Worm (Caenorhabditis elegans) whole organism, L3 larva: ENCODE measurements around the gene Y75B8A.23.

Experiments used
- R02D3.7 ChIP-seq: fragments of 150-350 bp; optimal IDR thresholded peaks from 2 replicates; lab custom pipeline; 2014; ENCODE audit warnings: missing biosample characterization, missing genetic modification characterization
- ZK546.5 ChIP-seq: sonication (generic microtip); optimal IDR thresholded peaks from 2 replicates; lab custom pipeline; 2017; ENCODE audit warnings: missing biosample characterization, missing genetic modification characterization
- aly-2 ChIP-seq: fragments of 150-350 bp; optimal IDR thresholded peaks from 2 replicates; lab custom pipeline; 2014; ENCODE audit warnings: missing biosample characterization, missing genetic modification characterization
- ama-1 ChIP-seq: fragments of 150-350 bp; optimal IDR thresholded peaks from 2 replicates; lab custom pipeline; 2018
- ceh-16 ChIP-seq: sonication (generic microtip); optimal IDR thresholded peaks from 2 replicates; lab custom pipeline; 2017; ENCODE audit warnings: missing biosample characterization, missing genetic modification characterization
- ceh-28 ChIP-seq: fragments of 150-350 bp; optimal IDR thresholded peaks from 2 replicates; lab custom pipeline; 2014; ENCODE audit warnings: missing biosample characterization, missing genetic modification reagents, missing genetic modification characterization
- ceh-82 ChIP-seq: fragments of 150-350 bp; optimal IDR thresholded peaks from 2 replicates; lab custom pipeline; 2014; ENCODE audit warnings: missing biosample characterization, missing genetic modification characterization
- ceh-9 ChIP-seq: sonication (generic microtip); optimal IDR thresholded peaks from 2 replicates; lab custom pipeline; 2018; ENCODE audit warnings: missing biosample characterization, missing genetic modification characterization
- daf-12 ChIP-seq: fragments of 150-350 bp; optimal IDR thresholded peaks from 2 replicates; lab custom pipeline; 2014; ENCODE audit warnings: missing biosample characterization, missing genetic modification reagents, missing genetic modification characterization
- egl-27 ChIP-seq: sonication (generic microtip); optimal IDR thresholded peaks from 4 replicates; lab custom pipeline; 2017; ENCODE audit warnings: missing biosample characterization, missing genetic modification reagents, missing genetic modification characterization
- egl-5 ChIP-seq: fragments of 150-350 bp; optimal IDR thresholded peaks from 2 replicates; lab custom pipeline; 2017; ENCODE audit warnings: missing biosample characterization, missing genetic modification reagents, missing genetic modification characterization, inconsistent platforms
- elt-1 ChIP-seq: fragments of 150-350 bp; optimal IDR thresholded peaks from 2 replicates; lab custom pipeline; 2014; ENCODE audit warnings: missing biosample characterization, missing genetic modification characterization
- elt-2 ChIP-seq: sonication (generic microtip); optimal IDR thresholded peaks from 2 replicates; lab custom pipeline; 2016; ENCODE audit warnings: missing genetic modification reagents, mild to moderate bottlenecking, missing genetic modification characterization, missing compliant biosample characterization
- elt-3 ChIP-seq, 3 experiments: fragments of 150-350 bp in 1 of 3; sonication (generic microtip) in 2 of 3; optimal IDR thresholded peaks; 2 replicates in 2 of 3; 4 replicates in 1 of 3; lab custom pipeline; 2014 to 2017; ENCODE audit warnings: missing biosample characterization in 3 of 3, missing genetic modification characterization in 3 of 3
- eor-1 ChIP-seq, 2 experiments: fragments of 150-350 bp; optimal IDR thresholded peaks; 2 replicates each; lab custom pipeline; 2014 to 2018; ENCODE audit warnings: missing biosample characterization in 2 of 2, missing genetic modification characterization in 2 of 2
- fkh-10 ChIP-seq: sonication (generic microtip); optimal IDR thresholded peaks from 2 replicates; lab custom pipeline; 2017; ENCODE audit warnings: missing biosample characterization, missing genetic modification reagents, missing genetic modification characterization
- fkh-2 ChIP-seq: fragments of 150-350 bp; optimal IDR thresholded peaks from 2 replicates; lab custom pipeline; 2014; ENCODE audit warnings: missing biosample characterization, missing genetic modification reagents, missing genetic modification characterization
- fos-1 ChIP-seq: fragments of 150-350 bp; optimal IDR thresholded peaks from 2 replicates; lab custom pipeline; 2014; ENCODE audit warnings: missing biosample characterization, missing genetic modification characterization
- hmg-11 ChIP-seq: sonication (generic microtip); optimal IDR thresholded peaks from 2 replicates; lab custom pipeline; 2016; ENCODE audit warnings: missing genetic modification characterization, missing compliant biosample characterization
- jun-1 ChIP-seq: fragments of 150-350 bp; optimal IDR thresholded peaks from 2 replicates; lab custom pipeline; 2014; ENCODE audit warnings: missing biosample characterization, missing genetic modification reagents, missing genetic modification characterization
- lin-15B ChIP-seq: fragments of 150-350 bp; optimal IDR thresholded peaks from 2 replicates; lab custom pipeline; 2014; ENCODE audit warnings: missing biosample characterization, missing genetic modification characterization
- lin-39 ChIP-seq: fragments of 150-350 bp; optimal IDR thresholded peaks from 2 replicates; lab custom pipeline; 2018; ENCODE audit warnings: missing biosample characterization, missing genetic modification reagents, missing genetic modification characterization
- lsy-12 ChIP-seq: sonication (generic microtip); optimal IDR thresholded peaks from 2 replicates; lab custom pipeline; 2016; ENCODE audit warnings: mild to moderate bottlenecking, missing genetic modification characterization, missing compliant biosample characterization
- mdl-1 ChIP-seq: fragments of 150-350 bp; optimal IDR thresholded peaks from 2 replicates; lab custom pipeline; 2014; ENCODE audit warnings: missing biosample characterization, missing genetic modification characterization
- mml-1 ChIP-seq: fragments of 150-350 bp; sonication (generic microtip); optimal IDR thresholded peaks from 3 replicates; lab custom pipeline; 2014; ENCODE audit warnings: missing biosample characterization, missing genetic modification characterization
- nfya-1 ChIP-seq: sonication (generic microtip); optimal IDR thresholded peaks from 2 replicates; lab custom pipeline; 2017; ENCODE audit warnings: missing genetic modification characterization, mild to moderate bottlenecking, missing compliant biosample characterization, antibody characterized with exemption, moderate library complexity; ENCODE audit not compliant: insufficient read depth
- nhr-11 ChIP-seq: fragments of 150-350 bp; optimal IDR thresholded peaks from 2 replicates; lab custom pipeline; 2014; ENCODE audit warnings: missing biosample characterization, missing genetic modification characterization
- nhr-12 ChIP-seq: fragments of 150-350 bp; optimal IDR thresholded peaks from 2 replicates; lab custom pipeline; 2014; ENCODE audit warnings: missing biosample characterization, missing genetic modification characterization
- nhr-23 ChIP-seq: fragments of 150-350 bp; optimal IDR thresholded peaks from 2 replicates; lab custom pipeline; 2014; ENCODE audit warnings: missing biosample characterization, missing genetic modification reagents, missing genetic modification characterization
- nhr-237 ChIP-seq: fragments of 150-350 bp; optimal IDR thresholded peaks from 2 replicates; lab custom pipeline; 2014; ENCODE audit warnings: missing biosample characterization, missing genetic modification characterization
- nhr-25 ChIP-seq: sonication (generic microtip); optimal IDR thresholded peaks from 2 replicates; lab custom pipeline; 2017; ENCODE audit warnings: missing biosample characterization, missing genetic modification characterization
- nhr-28 ChIP-seq: fragments of 150-350 bp; optimal IDR thresholded peaks from 2 replicates; lab custom pipeline; 2014; ENCODE audit warnings: missing biosample characterization, missing genetic modification characterization
- nhr-43 ChIP-seq: sonication (generic microtip); optimal IDR thresholded peaks from 2 replicates; lab custom pipeline; 2016; ENCODE audit warnings: mild to moderate bottlenecking, missing genetic modification characterization, missing compliant biosample characterization; ENCODE audit not compliant: poor library complexity, severe bottlenecking
- nhr-67 ChIP-seq: fragments of 150-350 bp; optimal IDR thresholded peaks from 2 replicates; lab custom pipeline; 2014; ENCODE audit warnings: missing biosample characterization, missing genetic modification characterization
- nhr-76 ChIP-seq: fragments of 150-350 bp; sonication (generic microtip); optimal IDR thresholded peaks from 5 replicates; lab custom pipeline; 2014; ENCODE audit warnings: missing biosample characterization, missing genetic modification characterization
- nhr-77 ChIP-seq: fragments of 150-350 bp; optimal IDR thresholded peaks from 2 replicates; lab custom pipeline; 2014; ENCODE audit warnings: missing biosample characterization, missing genetic modification characterization
- pha-4 ChIP-seq: fragments of 150-350 bp; optimal IDR thresholded peaks from 2 replicates; lab custom pipeline; 2014; ENCODE audit warnings: missing biosample characterization, missing genetic modification reagents, missing genetic modification characterization
- pqm-1 ChIP-seq: fragments of 150-350 bp; optimal IDR thresholded peaks from 2 replicates; lab custom pipeline; 2017; ENCODE audit warnings: missing biosample characterization, missing genetic modification characterization, inconsistent platforms
- sea-2 ChIP-seq: fragments of 150-350 bp; sonication (generic microtip); optimal IDR thresholded peaks from 4 replicates; lab custom pipeline; 2014; ENCODE audit warnings: missing biosample characterization, missing genetic modification reagents, missing genetic modification characterization
- skn-1 ChIP-seq: fragments of 150-350 bp; optimal IDR thresholded peaks from 2 replicates; lab custom pipeline; 2014; ENCODE audit warnings: missing biosample characterization, missing genetic modification characterization
- snpc-4 ChIP-seq: fragments of 150-350 bp; optimal IDR thresholded peaks from 2 replicates; lab custom pipeline; 2014; ENCODE audit warnings: missing biosample characterization, missing genetic modification characterization
- tbx-2 ChIP-seq: sonication (generic microtip); optimal IDR thresholded peaks from 2 replicates; lab custom pipeline; 2016; ENCODE audit warnings: mild to moderate bottlenecking, missing genetic modification characterization, missing compliant biosample characterization
- unc-39 ChIP-seq: sonication (generic microtip); optimal IDR thresholded peaks from 4 replicates; lab custom pipeline; 2017; ENCODE audit warnings: missing biosample characterization, missing genetic modification characterization
- unc-62 ChIP-seq: fragments of 150-350 bp; sonication (generic microtip); optimal IDR thresholded peaks from 4 replicates; lab custom pipeline; 2014; ENCODE audit warnings: missing biosample characterization, missing genetic modification reagents, missing genetic modification characterization
- zag-1 ChIP-seq: fragments of 150-350 bp; optimal IDR thresholded peaks from 2 replicates; lab custom pipeline; 2014; ENCODE audit warnings: missing biosample characterization, missing genetic modification characterization
- ztf-11 ChIP-seq: fragments of 150-350 bp; optimal IDR thresholded peaks from 2 replicates; lab custom pipeline; 2014; ENCODE audit warnings: missing biosample characterization, missing genetic modification characterization
- ztf-4 ChIP-seq: fragments of 150-350 bp; optimal IDR thresholded peaks from 2 replicates; lab custom pipeline; 2014; ENCODE audit warnings: missing biosample characterization, missing genetic modification characterization

The Y75B8A.23 gene

DNA sequence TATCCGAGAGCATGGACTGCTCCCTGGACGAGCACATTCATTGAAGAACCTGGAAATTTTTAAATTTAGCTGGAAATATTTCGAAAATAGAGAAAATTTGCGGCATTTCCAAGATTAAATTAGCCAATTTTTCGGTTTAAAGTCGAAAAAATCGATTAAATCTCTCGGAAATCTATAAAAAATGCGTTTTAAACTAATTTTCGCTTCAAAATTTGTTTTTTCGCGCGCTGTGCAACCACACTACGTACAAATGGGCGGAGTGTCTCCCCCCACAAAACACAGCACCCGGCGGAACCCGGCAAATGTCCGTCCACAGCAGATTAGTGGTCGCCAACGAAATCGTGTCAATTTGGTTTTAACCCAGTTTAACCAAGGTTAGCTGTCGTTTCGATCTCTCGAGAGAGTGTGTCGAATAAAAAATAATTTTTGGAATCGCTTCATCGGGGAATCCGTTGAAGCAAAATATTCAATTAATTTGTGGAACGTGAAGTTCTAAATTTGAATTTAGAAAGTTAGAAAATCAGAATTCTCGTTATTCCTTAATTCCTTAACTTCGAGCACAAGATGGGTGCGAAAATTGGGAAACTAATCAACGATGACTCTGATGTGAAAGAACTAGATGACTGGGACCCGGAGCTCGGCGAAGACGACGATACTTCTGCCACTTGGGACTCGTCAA is at the start of gene Y75B8A.23, which contains the start of gene tim-1:
TSS of gene Y75B8A.23 (plus strand) at position 547 of the 679 bp plus-strand sequence.
TSS of gene tim-1 (minus strand) at position 51 of the 679 bp plus-strand sequence.
- TF ChIP-seq nhr-237 (tag; lab: Kevin White, UChicago) (no peak), ceh-82 (tag; lab: Kevin White, UChicago) (peak; percentile 84), nhr-11 (tag; lab: Kevin White, UChicago) (peak; percentile 36), nhr-12 (tag; lab: Kevin White, UChicago) (no peak), R02D3.7 (tag; lab: Kevin White, UChicago) (peak; percentile 85), lsy-12 (tag; lab: Kevin White, UChicago) (peak; percentile 90), tbx-2 (tag; lab: Kevin White, UChicago) (peak; percentile 74), egl-27 (peak; percentile 55), mdl-1 (tag; lab: Kevin White, UChicago) (peak; percentile 29), nhr-67 (tag; lab: Kevin White, UChicago) (no peak), pha-4 (peak; percentile 94), fkh-10 (GFP tag; lab: Kevin White, UChicago) (peak; percentile 56), hmg-11 (peak; percentile 89), nhr-23 (peak; percentile 98), egl-5 (tag; lab: Kevin White, UChicago) (peak; percentile 82), mml-1 (tag; lab: Kevin White, UChicago) (no peak), ztf-4 (tag; lab: Kevin White, UChicago) (peak; percentile 51), zag-1 (tag; lab: Kevin White, UChicago) (no peak), pqm-1 (tag; lab: Kevin White, UChicago) (peak; percentile 88), nhr-77 (tag; lab: Kevin White, UChicago) (peak; percentile 70), nhr-43 (peak; percentile 92), snpc-4 (tag; lab: Kevin White, UChicago) (peak; percentile 100), ZK546.5 (tag; lab: Kevin White, UChicago) (no peak), fos-1 (tag; lab: Kevin White, UChicago) (peak; percentile 41), lin-39 (tag; lab: Kevin White, UChicago) (peak; percentile 96), nhr-25 (tag; lab: Kevin White, UChicago) (peak; percentile 94), elt-2 (tag; lab: Kevin White, UChicago) (peak; percentile 78), aly-2 (tag; lab: Kevin White, UChicago) (peak; percentile 85), sea-2 (GFP tag; lab: Kevin White, UChicago) (no peak), ceh-16 (tag; lab: Kevin White, UChicago) (peak; percentile 70), ceh-9 (no peak), unc-62 (peak; percentile 75), elt-3 (tag; optimal IDR thresholded peaks at IDR 0.05; lab: Kevin White, UChicago) (peak in 2 of 3 experiments; percentile 31 to 82), ztf-11 (tag; lab: Kevin White, UChicago) (no peak), eor-1 (tag; optimal IDR thresholded peaks at IDR 0.05; lab: Kevin White, UChicago) (peak in 1 of 2 experiments; percentile 58), nhr-28 (tag; lab: Kevin White, UChicago) (peak; percentile 63), nhr-76 (tag; lab: Kevin White, UChicago) (peak; percentile 67), unc-39 (peak; percentile 60), ama-1 (peak; percentile 99), elt-1 (tag; lab: Kevin White, UChicago) (peak; percentile 26), nfya-1 (peak; percentile 98), fkh-2 (tag; lab: Kevin White, UChicago) (peak; percentile 2), lin-15B (tag; lab: Kevin White, UChicago) (peak; percentile 94), ceh-28 (tag; lab: Kevin White, UChicago) (peak; percentile 75), daf-12 (peak; percentile 46), jun-1 (tag; lab: Kevin White, UChicago) (peak; percentile 94), skn-1 (tag; lab: Kevin White, UChicago) (peak; percentile 90)
